Worm (Caenorhabditis elegans): ENCODE results near the gene C02D5.4.

ce11 chrIII:8578381-8578780 lies 26.4 kb downstream of the C02D5.4 start:
- no peak for TF ChIP-seq unc-120 (tag; optimal IDR thresholded peaks at IDR 0.05; ENCODE audit: poor library complexity, severe bottlenecking)
- no peak for TF ChIP-seq mep-1 (tag; optimal IDR thresholded peaks at IDR 0.05)
- no peak for TF ChIP-seq sptf-1 (tag; optimal IDR thresholded peaks at IDR 0.05)
- TF ChIP-seq blmp-1 (tag; optimal IDR thresholded peaks at IDR 0.05) = no peak
- no peak for TF ChIP-seq lin-13 (tag; optimal IDR thresholded peaks at IDR 0.05)
- TF ChIP-seq sem-2 (GFP tag; optimal IDR thresholded peaks at IDR 0.05) = no peak
- TF ChIP-seq nhr-12 (tag; optimal IDR thresholded peaks at IDR 0.05) = no peak
- TF ChIP-seq pha-4 (tag; optimal IDR thresholded peaks at IDR 0.05) = no peak
- TF ChIP-seq ceh-39 (tag; optimal IDR thresholded peaks at IDR 0.05) = no peak
- TF ChIP-seq nhr-28 (tag; optimal IDR thresholded peaks at IDR 0.05) = no peak
- TF ChIP-seq snpc-4 (tag; optimal IDR thresholded peaks at IDR 0.05) = no peak
